Worm (Caenorhabditis elegans): ENCODE results near the gene R07E3.7.

Gene R07E3.7

ce11 chrX:10386408-10386807, 30.9 kb upstream of the R07E3.7 start, which contains the start of gene dyf-6:
Gene dyf-6 (minus strand): TSS chrX:10386508.
- TF ChIP-seq unc-42 (tag; optimal IDR thresholded peaks at IDR 0.05) (no peak), sox-4 (tag; optimal IDR thresholded peaks at IDR 0.05) (no peak), pat-9 (tag; optimal IDR thresholded peaks at IDR 0.05) (no peak), pax-1 (tag; optimal IDR thresholded peaks at IDR 0.05) (no peak), unc-86 (tag; optimal IDR thresholded peaks at IDR 0.05) (no peak), tbx-7 (tag; optimal IDR thresholded peaks at IDR 0.05) (no peak), tbx-2 (tag; optimal IDR thresholded peaks at IDR 0.05) (no peak), ceh-48 (tag; optimal IDR thresholded peaks at IDR 0.05) (no peak), F13H6.1 (tag; optimal IDR thresholded peaks at IDR 0.05) (no peak), elt-4 (tag; optimal IDR thresholded peaks at IDR 0.05) (no peak), madf-2 (tag; optimal IDR thresholded peaks at IDR 0.05) (no peak), syd-9 (tag; optimal IDR thresholded peaks at IDR 0.05) (no peak), fax-1 (tag; optimal IDR thresholded peaks at IDR 0.05) (no peak), lin-11 (tag; optimal IDR thresholded peaks at IDR 0.05) (no peak), che-1 (tag; optimal IDR thresholded peaks at IDR 0.05) (no peak), pha-4 (tag; optimal IDR thresholded peaks at IDR 0.05) (no peak)

ce11 chrX:10386001-10386400, 30.5 kb upstream of the R07E3.7 start:
- TF ChIP-seq Y22D7AL.16 (tag; optimal IDR thresholded peaks at IDR 0.05) (no peak), hlh-6 (tag; optimal IDR thresholded peaks at IDR 0.05) (no peak), ceh-18 (tag; optimal IDR thresholded peaks at IDR 0.05) (no peak), ceh-48 (tag; optimal IDR thresholded peaks at IDR 0.05) (no peak), ceh-2 (tag; optimal IDR thresholded peaks at IDR 0.05) (no peak), ceh-24 (tag; optimal IDR thresholded peaks at IDR 0.05) (no peak), K02D7.2 (tag; optimal IDR thresholded peaks at IDR 0.05) (no peak)

DNA sequence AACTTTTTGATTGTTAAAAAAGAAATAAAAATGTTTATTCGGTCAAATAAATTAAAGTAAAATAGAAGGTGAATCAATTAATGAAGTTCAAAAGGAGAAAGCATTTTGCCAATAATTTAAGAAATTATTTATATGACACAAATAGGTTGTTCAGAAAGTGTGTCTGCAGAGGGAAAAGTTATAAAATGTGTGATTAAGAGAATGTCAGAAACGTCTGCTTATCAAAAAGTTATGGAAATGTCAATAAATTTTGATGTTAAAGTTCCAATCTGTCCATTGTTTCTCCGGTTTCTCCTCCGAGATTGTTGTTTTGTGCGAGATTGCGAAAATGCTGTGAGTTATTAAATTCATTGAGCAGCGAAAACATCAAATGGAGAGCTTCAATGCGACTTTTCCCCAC, 24.1 kb upstream of the R07E3.7 start, which contains the start of gene rme-4:
TSS of gene rme-4 (minus strand) at position 168 of the 400 bp plus-strand sequence.
- no peak for TF ChIP-seq fkh-10 (GFP tag; optimal IDR thresholded peaks at IDR 0.05)
- no peak for TF ChIP-seq unc-86 (tag; optimal IDR thresholded peaks at IDR 0.05)
- TF ChIP-seq T23F11.4 (GFP tag; optimal IDR thresholded peaks at IDR 0.05): no peak
- TF ChIP-seq unc-55 (GFP tag; optimal IDR thresholded peaks at IDR 0.05): no peak
- no peak for TF ChIP-seq pha-4 (tag; optimal IDR thresholded peaks at IDR 0.05)
- no peak for TF ChIP-seq hlh-8 (tag; optimal IDR thresholded peaks at IDR 0.05)
- no peak for TF ChIP-seq ceh-6 (GFP tag; optimal IDR thresholded peaks at IDR 0.05)
- TF ChIP-seq pha-2 (tag; optimal IDR thresholded peaks at IDR 0.05): no peak
- no peak for TF ChIP-seq tbx-7 (tag; optimal IDR thresholded peaks at IDR 0.05)
- TF ChIP-seq unc-3 (GFP tag; conservative IDR thresholded peaks at IDR 0.05): no peak
- no peak for TF ChIP-seq unc-3 (tag; optimal IDR thresholded peaks at IDR 0.05)
- TF ChIP-seq che-1 (tag; optimal IDR thresholded peaks at IDR 0.05): no peak
- TF ChIP-seq C08G9.2 (tag; optimal IDR thresholded peaks at IDR 0.05): no peak
- no peak for TF ChIP-seq C38D4.7 (GFP tag; optimal IDR thresholded peaks at IDR 0.05)
- no peak for TF ChIP-seq ceh-2 (tag; optimal IDR thresholded peaks at IDR 0.05)
- TF ChIP-seq ttx-3 (tag; optimal IDR thresholded peaks at IDR 0.05): no peak
- TF ChIP-seq ztf-16 (tag; optimal IDR thresholded peaks at IDR 0.05): no peak
- TF ChIP-seq K02D7.2 (tag; optimal IDR thresholded peaks at IDR 0.05): no peak

DNA sequence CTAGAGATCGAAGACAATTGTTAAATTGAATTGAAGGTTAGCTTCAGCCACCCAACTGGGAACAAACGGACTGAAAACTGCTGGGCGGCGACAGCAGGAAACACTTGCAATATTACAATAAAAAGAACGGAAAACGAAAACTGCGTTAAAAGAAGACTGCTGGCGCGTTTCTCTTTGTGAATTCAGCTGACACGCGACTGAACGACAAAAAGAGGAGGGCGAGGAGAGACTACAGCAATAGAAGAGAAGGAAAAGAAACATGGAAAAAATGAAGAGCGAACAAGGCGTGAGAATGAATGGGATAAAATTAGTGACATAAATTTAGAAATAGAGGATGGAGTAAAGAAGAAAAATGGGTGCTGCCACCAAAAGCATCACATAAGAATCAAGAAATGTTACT, 22.1 kb upstream of the R07E3.7 start:
- TF ChIP-seq unc-42 (tag; optimal IDR thresholded peaks at IDR 0.05) (peak; percentile 77), hlh-30 (tag; optimal IDR thresholded peaks at IDR 0.05; ENCODE audit: insufficient read depth) (peak; percentile 83), T23F11.4 (GFP tag; optimal IDR thresholded peaks at IDR 0.05) (no peak), sox-2 (GFP tag; IDR thresholded peaks at IDR 0.05) (no peak), npax-4 (tag; optimal IDR thresholded peaks at IDR 0.05) (no peak), hlh-6 (tag; optimal IDR thresholded peaks at IDR 0.05) (peak; percentile 55), madf-2 (tag; optimal IDR thresholded peaks at IDR 0.05) (peak; percentile 27), ceh-2 (tag; optimal IDR thresholded peaks at IDR 0.05) (peak; percentile 27), ceh-6 (GFP tag; optimal IDR thresholded peaks at IDR 0.05) (peak; percentile 11), lin-11 (tag; optimal IDR thresholded peaks at IDR 0.05) (peak; percentile 15), F13H6.1 (tag; optimal IDR thresholded peaks at IDR 0.05) (peak; percentile 65), ceh-22 (tag; optimal IDR thresholded peaks at IDR 0.05) (no peak), pat-9 (tag; optimal IDR thresholded peaks at IDR 0.05) (no peak), C38D4.7 (GFP tag; optimal IDR thresholded peaks at IDR 0.05) (no peak), hlh-8 (tag; optimal IDR thresholded peaks at IDR 0.05) (peak; percentile 46), unc-86 (tag; optimal IDR thresholded peaks at IDR 0.05) (no peak), elt-2 (tag; optimal IDR thresholded peaks at IDR 0.05) (peak; percentile 32), ceh-45 (GFP tag; IDR thresholded peaks at IDR 0.05) (0 out of 2 replicates have a peak, but pooled peaks have one; percentile 6), ref-2 (tag; optimal IDR thresholded peaks at IDR 0.05) (peak; percentile 53), ceh-34 (tag; optimal IDR thresholded peaks at IDR 0.05) (peak; percentile 33), ceh-30 (tag; optimal IDR thresholded peaks at IDR 0.05) (no peak), rnt-1 (tag; optimal IDR thresholded peaks at IDR 0.05) (peak; percentile 44), lim-6 (tag; optimal IDR thresholded peaks at IDR 0.05) (peak; percentile 44), ceh-31 (tag; optimal IDR thresholded peaks at IDR 0.05) (peak; percentile 81), pros-1 (tag; optimal IDR thresholded peaks at IDR 0.05) (peak; percentile 40)
